Fruit fly (Drosophila melanogaster): ENCODE data around the gene KLHL18.

KLHL18 gene

DNA sequence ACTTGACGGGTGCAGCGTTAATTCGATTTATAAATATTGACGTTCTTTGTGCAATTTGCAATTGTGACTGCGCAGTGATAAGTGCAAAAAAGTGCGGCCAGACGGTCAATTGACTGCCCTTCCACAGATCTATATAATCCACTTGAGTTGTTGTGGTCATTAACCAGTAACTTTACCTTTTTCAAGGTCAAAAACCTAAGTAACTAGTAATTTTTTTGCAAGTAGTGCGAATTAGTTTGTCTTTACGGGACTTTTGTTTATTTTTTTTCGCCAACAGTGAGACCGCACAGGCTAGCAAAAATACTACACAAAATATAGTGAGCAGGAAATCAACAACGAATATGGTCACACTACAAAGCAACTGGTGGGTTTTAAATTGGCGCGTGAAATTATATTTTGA lies 35.6 kb downstream of the KLHL18 start, which contains the start of gene Tango9 (continued):
- no peak for TF ChIP-seq HLHmδ (GFP tag; optimal IDR thresholded peaks at IDR 0.05)
- no peak for TF ChIP-seq CG12236 (GFP tag; optimal IDR thresholded peaks at IDR 0.05)
- no peak for TF ChIP-seq CG12769 (tag; optimal IDR thresholded peaks at IDR 0.05)
- no peak for TF ChIP-seq klu (GFP tag; IDR thresholded peaks at IDR 0.05)
- TF ChIP-seq CG3065 (GFP tag; optimal IDR thresholded peaks at IDR 0.05): no peak
- peak; percentile 41 for TF ChIP-seq sqz (GFP tag; optimal IDR thresholded peaks at IDR 0.05)
- peak; percentile 22 for TF ChIP-seq her (GFP tag; optimal IDR thresholded peaks at IDR 0.05)
- TF ChIP-seq nmo (GFP tag; optimal IDR thresholded peaks at IDR 0.05): peak; percentile 25
- no peak for TF ChIP-seq CG10462 (GFP tag; optimal IDR thresholded peaks at IDR 0.05)
- TF ChIP-seq Tbp (GFP tag; optimal IDR thresholded peaks at IDR 0.05): no peak
- peak; percentile 40 for TF ChIP-seq HmgZ (tag; optimal IDR thresholded peaks at IDR 0.05)
- TF ChIP-seq CG1602 (GFP tag; optimal IDR thresholded peaks at IDR 0.05): no peak
- 0 out of 2 replicates have a peak, but pooled peaks have one; percentile 16 for TF ChIP-seq Dref (GFP tag; IDR thresholded peaks at IDR 0.05)
- no peak for TF ChIP-seq BtbVII (GFP tag; optimal IDR thresholded peaks at IDR 0.05)
- 0 out of 2 replicates have a peak, but pooled peaks have one; percentile 25 for TF ChIP-seq Xrp1 (GFP tag; IDR thresholded peaks at IDR 0.05)
- TF ChIP-seq Neu2 (GFP tag; optimal IDR thresholded peaks at IDR 0.05; ENCODE audit: borderline replicate concordance): no peak
- no peak for TF ChIP-seq nerfin-1 (tag; optimal IDR thresholded peaks at IDR 0.05)
- no peak for TF ChIP-seq hb (GFP tag; IDR thresholded peaks at IDR 0.05; ENCODE audit: partially characterized antibody)
- TF ChIP-seq Hsf (GFP tag; optimal IDR thresholded peaks at IDR 0.05): peak; percentile 9
- no peak for TF ChIP-seq Jarid2 (GFP tag; optimal IDR thresholded peaks at IDR 0.05)
- no peak for TF ChIP-seq cato (GFP tag; optimal IDR thresholded peaks at IDR 0.05; ENCODE audit: borderline replicate concordance)
- no peak for TF ChIP-seq HLH54F (GFP tag; optimal IDR thresholded peaks at IDR 0.05)
- peak; percentile 84 for TF ChIP-seq CG9797 (GFP tag; optimal IDR thresholded peaks at IDR 0.05)
- TF ChIP-seq dysf (GFP tag; IDR thresholded peaks at IDR 0.05): no peak
- TF ChIP-seq Bteb2 (GFP tag; optimal IDR thresholded peaks at IDR 0.05): no peak
- no peak for TF ChIP-seq esg (GFP tag; conservative IDR thresholded peaks at IDR 0.05)
- no peak for TF ChIP-seq mirr (GFP tag; optimal IDR thresholded peaks at IDR 0.05)
- no peak for TF ChIP-seq hkb (optimal IDR thresholded peaks at IDR 0.05)
- TF ChIP-seq hkb (GFP tag; IDR thresholded peaks at IDR 0.05): no peak
- TF ChIP-seq shn (GFP tag; optimal IDR thresholded peaks at IDR 0.05): no peak
- no peak for TF ChIP-seq bab2 (GFP tag; optimal IDR thresholded peaks at IDR 0.05)
- TF ChIP-seq maf-S (GFP tag; optimal IDR thresholded peaks at IDR 0.05): no peak
- TF ChIP-seq Myb (GFP tag; optimal IDR thresholded peaks at IDR 0.05): peak; percentile 61
- TF ChIP-seq CoRest (tag; optimal IDR thresholded peaks at IDR 0.05): peak; percentile 30
- no peak for TF ChIP-seq Deaf1 (tag; optimal IDR thresholded peaks at IDR 0.05)
- no peak for TF ChIP-seq CG7556 (GFP tag; optimal IDR thresholded peaks at IDR 0.05)
- no peak for TF ChIP-seq crol (GFP tag; IDR thresholded peaks at IDR 0.05)
- no peak for TF ChIP-seq ase (GFP tag; IDR thresholded peaks at IDR 0.05)
- TF ChIP-seq HLH4C (GFP tag; IDR thresholded peaks at IDR 0.05; ENCODE audit: partially characterized antibody): no peak
- TF ChIP-seq CG8290 (GFP tag; optimal IDR thresholded peaks at IDR 0.05): no peak
- peak in 1 of 2 experiments; percentile 36 for TF ChIP-seq CG8290 (tag; optimal IDR thresholded peaks at IDR 0.05)
- TF ChIP-seq HLH3B (GFP tag; IDR thresholded peaks at IDR 0.05): 0 out of 2 replicates have a peak, but pooled peaks have one; percentile 9
- TF ChIP-seq tap (tag; optimal IDR thresholded peaks at IDR 0.05): no peak
- TF ChIP-seq CG4282 (GFP tag; optimal IDR thresholded peaks at IDR 0.05): no peak
- peak; percentile 1 for TF ChIP-seq CG13424 (tag; optimal IDR thresholded peaks at IDR 0.05)
- TF ChIP-seq CG3407 (GFP tag; optimal IDR thresholded peaks at IDR 0.05): no peak
- no peak for TF ChIP-seq psq (GFP tag; optimal IDR thresholded peaks at IDR 0.05)
- TF ChIP-seq ftz-f1 (GFP tag; optimal IDR thresholded peaks at IDR 0.05): peak; percentile 11
- TF ChIP-seq CG11398 (GFP tag; optimal IDR thresholded peaks at IDR 0.05): no peak
- TF ChIP-seq zen2 (GFP tag; IDR thresholded peaks at IDR 0.05; ENCODE audit: partially characterized antibody): no peak
- no peak for TF ChIP-seq sens-2 (GFP tag; IDR thresholded peaks at IDR 0.05)
- TF ChIP-seq Ptx1 (GFP tag; IDR thresholded peaks at IDR 0.05): no peak
- no peak for TF ChIP-seq CG42726 (GFP tag; IDR thresholded peaks at IDR 0.05; ENCODE audit: partially characterized antibody)
